Worm (Caenorhabditis elegans) whole organism, midembryonic: ENCODE data around the gene clec-8.

Experiments
- T22C8.4 ChIP-seq: fragments of 200-800 bp; sonication (Bioruptor generic); IDR thresholded peaks from 2 replicates; pipeline ENCODE4 v1.3.6; 2022; ENCODE audit warnings: missing genetic modification characterization, missing compliant biosample characterization
- cog-1 ChIP-seq: sonication (generic microtip); optimal IDR thresholded peaks from 2 replicates; lab custom pipeline; 2016; ENCODE audit warnings: missing genetic modification characterization, missing compliant biosample characterization
- flt-1 ChIP-seq: fragments of 200-800 bp; sonication (Bioruptor generic); IDR thresholded peaks from 2 replicates; pipeline ENCODE4 v1.3.6; 2022; ENCODE audit warnings: missing genetic modification characterization, missing compliant biosample characterization
- klf-2 ChIP-seq: fragments of 200-800 bp; sonication (Bioruptor generic); conservative IDR thresholded peaks from 2 replicates; pipeline ENCODE4 v1.3.6; 2022; ENCODE audit warnings: missing genetic modification reagents, missing genetic modification characterization, missing compliant biosample characterization
- med-1 ChIP-seq: sonication (generic microtip); optimal IDR thresholded peaks from 2 replicates; lab custom pipeline; 2017; ENCODE audit warnings: missing genetic modification characterization, mild to moderate bottlenecking, missing compliant biosample characterization, antibody characterized with exemption, missing genetic modification reagents; ENCODE audit not compliant: insufficient read depth
- ref-1 ChIP-seq: fragments of 200-800 bp; sonication (Bioruptor generic); conservative IDR thresholded peaks from 2 replicates; pipeline ENCODE4 v1.3.6; 2022; ENCODE audit warnings: missing genetic modification reagents, missing genetic modification characterization, missing compliant biosample characterization
- tab-1 ChIP-seq: fragments of 200-800 bp; sonication (Bioruptor generic); IDR thresholded peaks from 2 replicates; pipeline ENCODE4 v1.3.6; 2022; ENCODE audit warnings: missing genetic modification characterization, missing compliant biosample characterization
- ztf-23 ChIP-seq: fragments of 200-800 bp; sonication (Bioruptor generic); IDR thresholded peaks from 2 replicates; pipeline ENCODE4 v1.3.6; 2022; ENCODE audit warnings: missing genetic modification reagents, missing genetic modification characterization, missing compliant biosample characterization
- ztf-29 ChIP-seq: fragments of 200-800 bp; sonication (Bioruptor generic); IDR thresholded peaks from 2 replicates; pipeline ENCODE4 v1.3.6; 2022; ENCODE audit warnings: missing genetic modification reagents, missing genetic modification characterization, missing compliant biosample characterization

clec-8 gene

ce11 chrII:12573541-12573940 lies 4.3 kb downstream of the clec-8 start, which contains the start of gene Y38E10A.2:
Y38E10A.2 (minus strand) TSS chrII:12573641.
- TF ChIP-seq ztf-23 (GFP tag; lab: Robert Waterston, UW): no peak
- TF ChIP-seq klf-2 (GFP tag; lab: Robert Waterston, UW): no peak

ce11 chrII:12572760-12573159 lies 5.1 kb downstream of the clec-8 start, which contains the start of gene Y38E10A.35:
Y38E10A.35 (minus strand) TSS chrII:12572860.
- no peak for TF ChIP-seq ztf-23 (GFP tag; lab: Robert Waterston, UW)
- TF ChIP-seq med-1: no peak
- TF ChIP-seq ztf-29: no peak
- no peak for TF ChIP-seq ref-1
- TF ChIP-seq tab-1 (GFP tag; lab: Robert Waterston, UW): no peak
- no peak for TF ChIP-seq flt-1 (GFP tag; lab: Robert Waterston, UW)
- no peak for TF ChIP-seq cog-1 (tag; lab: Kevin White, UChicago)
- no peak for TF ChIP-seq T22C8.4
- TF ChIP-seq klf-2 (GFP tag; lab: Robert Waterston, UW): no peak

ce11 chrII:12570523-12570922 lies 7.3 kb downstream of the clec-8 start, which contains the start of gene Y38E10A.1:
Y38E10A.1 (minus strand) TSS chrII:12570623.
- TF ChIP-seq klf-2 (GFP tag; lab: Robert Waterston, UW) (no peak), tab-1 (GFP tag; lab: Robert Waterston, UW) (no peak), cog-1 (tag; lab: Kevin White, UChicago) (no peak), flt-1 (GFP tag; lab: Robert Waterston, UW) (no peak), ztf-29 (no peak), T22C8.4 (no peak)

ce11 chrII:12565851-12566250 lies 12.0 kb downstream of the clec-8 start, which contains the start of gene F49C5.7:
F49C5.7 (plus strand) TSS chrII:12566151.
- no peak for TF ChIP-seq med-1
- TF ChIP-seq tab-1 (GFP tag; lab: Robert Waterston, UW): no peak
- TF ChIP-seq ztf-29: no peak
- TF ChIP-seq ref-1: no peak
- TF ChIP-seq flt-1 (GFP tag; lab: Robert Waterston, UW): no peak
- no peak for TF ChIP-seq ztf-23 (GFP tag; lab: Robert Waterston, UW)

ce11 chrII:12560210-12560609 lies 17.7 kb downstream of the clec-8 start, which contains the start of gene F49C5.12:
F49C5.12 (minus strand) TSS chrII:12560310.
- TF ChIP-seq ztf-29 (no peak), tab-1 (GFP tag; lab: Robert Waterston, UW) (no peak), T22C8.4 (no peak), med-1 (no peak), ref-1 (no peak), ztf-23 (GFP tag; lab: Robert Waterston, UW) (no peak), klf-2 (GFP tag; lab: Robert Waterston, UW) (no peak), flt-1 (GFP tag; lab: Robert Waterston, UW) (no peak), cog-1 (tag; lab: Kevin White, UChicago) (no peak)

- TF ChIP-seq cog-1 (tag; lab: Kevin White, UChicago) (no peak), klf-2 (GFP tag; lab: Robert Waterston, UW) (no peak), flt-1 (GFP tag; lab: Robert Waterston, UW) (no peak), med-1 (no peak), ref-1 (no peak), ztf-29 (no peak), ztf-23 (GFP tag; lab: Robert Waterston, UW) (no peak), T22C8.4 (no peak), tab-1 (GFP tag; lab: Robert Waterston, UW) (no peak)
Measured at ce11 chrII:12555579-12555978, 22.3 kb downstream of the clec-8 start, which contains the start of gene F49C5.11. F49C5.11 (plus strand) TSS chrII:12555879.

ce11 chrII:12550940-12551339 lies 26.9 kb downstream of the clec-8 start:
- TF ChIP-seq med-1 (no peak), ref-1 (no peak), cog-1 (tag; lab: Kevin White, UChicago) (no peak), tab-1 (GFP tag; lab: Robert Waterston, UW) (no peak), ztf-23 (GFP tag; lab: Robert Waterston, UW) (no peak), T22C8.4 (no peak), ztf-29 (no peak), klf-2 (GFP tag; lab: Robert Waterston, UW) (no peak), flt-1 (GFP tag; lab: Robert Waterston, UW) (no peak)

- no peak for TF ChIP-seq T22C8.4
- TF ChIP-seq ztf-29: no peak
- no peak for TF ChIP-seq klf-2 (GFP tag; lab: Robert Waterston, UW)
- no peak for TF ChIP-seq ztf-23 (GFP tag; lab: Robert Waterston, UW)
- TF ChIP-seq ref-1: no peak
- no peak for TF ChIP-seq flt-1 (GFP tag; lab: Robert Waterston, UW)
Measured at ce11 chrII:12549613-12550012, 28.2 kb downstream of the clec-8 start.

ce11 chrII:12547547-12547946 lies 30.3 kb downstream of the clec-8 start, which contains the start of gene F49C5.16:
F49C5.16 (plus strand) TSS chrII:12547847.
- TF ChIP-seq flt-1 (GFP tag; lab: Robert Waterston, UW): no peak
- no peak for TF ChIP-seq tab-1 (GFP tag; lab: Robert Waterston, UW)
- no peak for TF ChIP-seq T22C8.4
- no peak for TF ChIP-seq cog-1 (tag; lab: Kevin White, UChicago)

- TF ChIP-seq T22C8.4 (no peak), klf-2 (GFP tag; lab: Robert Waterston, UW) (no peak), tab-1 (GFP tag; lab: Robert Waterston, UW) (no peak), cog-1 (tag; lab: Kevin White, UChicago) (no peak), ztf-29 (no peak), ref-1 (no peak), med-1 (no peak), ztf-23 (GFP tag; lab: Robert Waterston, UW) (no peak), flt-1 (GFP tag; lab: Robert Waterston, UW) (no peak)
Measured at ce11 chrII:12546413-12546812, 31.4 kb downstream of the clec-8 start, which contains the start of the genes F49C5.5 and F49C5.10. F49C5.5 (minus strand) TSS chrII:12546513. F49C5.10 (plus strand) TSS chrII:12546756.

ce11 chrII:12544533-12544932 lies 33.3 kb downstream of the clec-8 start, which contains the start of gene F49C5.9:
F49C5.9 (minus strand) TSS chrII:12544633.
- TF ChIP-seq cog-1 (tag; lab: Kevin White, UChicago): no peak
- no peak for TF ChIP-seq ref-1
- no peak for TF ChIP-seq ztf-23 (GFP tag; lab: Robert Waterston, UW)
- no peak for TF ChIP-seq T22C8.4
- TF ChIP-seq klf-2 (GFP tag; lab: Robert Waterston, UW): no peak
